Fruit fly (Drosophila melanogaster): Measurements from ENCODE around the gene prc.
A peak's percentile ranks its signal among the peaks of the same experiment; 100 is the strongest.

Gene prc

DNA sequence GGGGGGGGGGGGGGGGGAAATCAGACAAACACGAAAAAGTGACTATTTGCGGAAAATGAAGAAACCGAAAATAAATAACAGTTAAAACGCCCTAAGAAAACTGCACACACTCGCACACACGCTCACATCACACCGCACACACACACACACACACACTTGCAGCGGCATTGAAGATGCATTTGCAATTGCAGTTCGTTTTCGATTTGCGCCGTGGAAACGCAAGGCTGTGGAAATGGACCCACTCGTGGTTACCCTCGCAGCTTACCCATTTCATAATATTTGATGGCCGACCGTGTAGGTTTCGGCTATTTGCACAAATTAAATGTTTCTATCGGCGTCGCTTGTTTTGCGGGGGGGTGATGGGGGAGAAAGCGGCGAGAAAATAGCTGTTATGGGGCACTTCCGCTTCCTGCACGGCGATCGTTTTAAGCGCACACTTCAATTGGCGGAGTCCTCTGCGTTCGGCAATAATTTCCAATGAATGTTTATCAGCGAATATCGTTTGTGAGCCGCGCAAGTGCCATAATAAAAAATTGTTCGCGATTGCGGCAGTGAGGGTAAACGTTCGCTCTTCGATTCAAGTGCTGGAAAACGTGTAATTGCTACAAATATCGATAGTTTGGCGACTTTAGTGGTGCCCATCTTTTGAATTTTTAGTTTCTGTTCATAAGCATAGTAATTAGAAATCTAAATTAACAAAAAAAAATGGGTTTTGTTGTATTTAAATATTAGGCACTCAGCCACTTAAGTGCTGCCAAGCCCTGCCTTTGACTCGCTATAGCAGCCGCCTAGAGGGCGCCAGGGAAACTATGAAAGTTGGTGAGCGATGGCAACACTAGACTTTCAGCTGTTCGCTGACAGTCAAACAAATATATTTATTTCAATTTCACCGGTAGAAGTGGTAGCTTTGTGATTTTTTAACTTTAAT lies 36.7 kb upstream of the prc start, which contains the start of the genes Pop2 and CG6928 (continued):
- TF ChIP-seq bsh (GFP tag; optimal IDR thresholded peaks at IDR 0.05) (peak in 1 of 2 experiments; percentile 39), az2 (GFP tag; optimal IDR thresholded peaks at IDR 0.05) (peak; percentile 64), Pdp1 (GFP tag; optimal IDR thresholded peaks at IDR 0.05) (peak; percentile 77 to 78), CG12769 (tag; optimal IDR thresholded peaks at IDR 0.05) (no peak), CG9876 (GFP tag; optimal IDR thresholded peaks at IDR 0.05) (peak; percentile 79), Ravus (GFP tag; IDR thresholded peaks at IDR 0.05) (peak; percentile 48), slp2 (GFP tag; optimal IDR thresholded peaks at IDR 0.05) (peak; percentile 80), MESR4 (GFP tag; optimal IDR thresholded peaks at IDR 0.05) (peak; percentile 82), cg (GFP tag; optimal IDR thresholded peaks at IDR 0.05) (peak; percentile 88), onecut (GFP tag; IDR thresholded peaks at IDR 0.05) (no peak), CG14860 (GFP tag; IDR thresholded peaks at IDR 0.05; ENCODE audit: partially characterized antibody) (peak; percentile 83; the same call in 2 of the 3 replicates), pum (GFP tag; optimal IDR thresholded peaks at IDR 0.05) (peak; percentile 88), CG30431 (GFP tag; optimal IDR thresholded peaks at IDR 0.05) (peak; percentile 52), Mes4 (GFP tag; optimal IDR thresholded peaks at IDR 0.05) (peak; percentile 70), en (GFP tag; optimal IDR thresholded peaks at IDR 0.05) (no peak), Sox102F (GFP tag; optimal IDR thresholded peaks at IDR 0.05) (peak; percentile 54), CG7372 (GFP tag; IDR thresholded peaks at IDR 0.05) (peak; percentile 78), toy (GFP tag; IDR thresholded peaks at IDR 0.05) (no peak), Hr39 (optimal IDR thresholded peaks at IDR 0.05) (no peak), CG12744 (GFP tag; optimal IDR thresholded peaks at IDR 0.05) (peak; percentile 68), Dref (GFP tag; IDR thresholded peaks at IDR 0.05) (peak; percentile 69), ftz-f1 (GFP tag; optimal IDR thresholded peaks at IDR 0.05) (peak; percentile 55), CG14050 (GFP tag; IDR thresholded peaks at IDR 0.05) (peak; percentile 66; the same call in 2 of the 3 replicates), Side (GFP tag; optimal IDR thresholded peaks at IDR 0.05) (peak; percentile 60), Jarid2 (GFP tag; optimal IDR thresholded peaks at IDR 0.05) (peak; percentile 11), TFAM (GFP tag; optimal IDR thresholded peaks at IDR 0.05) (no peak), CG2875 (GFP tag; optimal IDR thresholded peaks at IDR 0.05) (no peak), CG11560 (tag; IDR thresholded peaks at IDR 0.05) (peak; percentile 67; the same call in 2 of the 3 replicates), CG8290 (GFP tag; optimal IDR thresholded peaks at IDR 0.05) (peak; percentile 74), CG8290 (tag; optimal IDR thresholded peaks at IDR 0.05) (no peak), stwl (tag; optimal IDR thresholded peaks at IDR 0.05) (peak; percentile 97), Mad (GFP tag; optimal IDR thresholded peaks at IDR 0.05) (peak; percentile 82), ems (GFP tag; optimal IDR thresholded peaks at IDR 0.05) (peak; percentile 79), CG7928 (GFP tag; optimal IDR thresholded peaks at IDR 0.05) (peak; percentile 79), D19B (GFP tag; optimal IDR thresholded peaks at IDR 0.05) (peak; percentile 19), Scr (GFP tag; IDR thresholded peaks at IDR 0.05; ENCODE audit: partially characterized antibody) (peak; percentile 89), dmrt11E (tag; optimal IDR thresholded peaks at IDR 0.05) (peak; percentile 45), ab (GFP tag; optimal IDR thresholded peaks at IDR 0.05) (peak; percentile 57), CG1603 (tag; optimal IDR thresholded peaks at IDR 0.05) (peak; percentile 35), lbe (GFP tag; optimal IDR thresholded peaks at IDR 0.05) (peak; percentile 42), chif (GFP tag; optimal IDR thresholded peaks at IDR 0.05) (peak; percentile 84 to 86), bab2 (GFP tag; optimal IDR thresholded peaks at IDR 0.05) (peak; percentile 86), grau (tag; optimal IDR thresholded peaks at IDR 0.05) (peak; percentile 64), CG11247 (GFP tag; IDR thresholded peaks at IDR 0.05) (peak; percentile 65; the same call in 1 of the 2 replicates), lola (GFP tag; optimal IDR thresholded peaks at IDR 0.05) (peak in 1 of 3 experiments; percentile 45), sens (GFP tag) (peak; percentile 96), CG1647 (GFP tag; optimal IDR thresholded peaks at IDR 0.05) (peak; percentile 76), CG8359 (GFP tag; optimal IDR thresholded peaks at IDR 0.05; ENCODE audit: borderline replicate concordance) (peak; percentile 44)

Data from whole organism, embryonic.